Fruit fly (Drosophila melanogaster): ENCODE results near the gene CG13385.

dm6 chr2L:8424090-8424470, 27.6 kb downstream of the CG13385 start:
- TF ChIP-seq CTCF (optimal IDR thresholded peaks at IDR 0.05), result no peak
- no peak for TF ChIP-seq CG8478 (optimal IDR thresholded peaks at IDR 0.05)
